Worm (Caenorhabditis elegans) whole organism, young adult: ENCODE results near the gene col-99.

Source experiments
- B0261.1 ChIP-seq: sonication (generic microtip); optimal IDR thresholded peaks from 2 replicates; lab custom pipeline; 2016; ENCODE audit warnings: mild to moderate bottlenecking, missing genetic modification characterization, moderate library complexity, missing compliant biosample characterization
- K12H6.12 ChIP-seq: fragments of 200-800 bp; sonication (Bioruptor generic); optimal IDR thresholded peaks from 2 replicates; lab custom pipeline; 2018; ENCODE audit warnings: mild to moderate bottlenecking, missing genetic modification characterization, missing compliant biosample characterization
- ZK185.1 ChIP-seq: sonication (generic microtip); optimal IDR thresholded peaks from 2 replicates; lab custom pipeline; 2016; ENCODE audit warnings: mild to moderate bottlenecking, missing genetic modification characterization, missing compliant biosample characterization; ENCODE audit not compliant: poor library complexity, severe bottlenecking
- egl-18 ChIP-seq: fragments of 200-800 bp; sonication (Bioruptor generic); IDR thresholded peaks from 2 replicates; pipeline ENCODE4 v1.3.6; 2022; ENCODE audit warnings: missing genetic modification reagents, missing genetic modification characterization, missing compliant biosample characterization
- nhr-90 ChIP-seq: sonication (generic microtip); optimal IDR thresholded peaks from 2 replicates; lab custom pipeline; 2016; ENCODE audit warnings: missing genotype, mild to moderate bottlenecking, missing genetic modification characterization, missing compliant biosample characterization
- snpc-1.3 ChIP-seq: sonication (generic microtip); optimal IDR thresholded peaks from 2 replicates; lab custom pipeline; 2017; ENCODE audit warnings: missing genetic modification characterization, mild to moderate bottlenecking, missing compliant biosample characterization, antibody characterized with exemption, moderate library complexity, missing genotype, missing genetic modification reagents; ENCODE audit not compliant: insufficient read depth
- snpc-4 ChIP-seq, 5 experiments: fragments of 150-350 bp in 1 of 5; sonication (generic microtip) in 4 of 5; optimal IDR thresholded peaks; 2 replicates each; lab custom pipeline; 2014 to 2018; ENCODE audit warnings: missing genetic modification characterization in 5 of 5, missing biosample characterization in 3 of 5, antibody characterized with exemption in 2 of 5, mild to moderate bottlenecking in 2 of 5, missing compliant biosample characterization in 2 of 5, missing genotype in 2 of 5, moderate library complexity in 2 of 5, missing genetic modification reagents in 1 of 5
- somi-1 ChIP-seq: fragments of 200-800 bp; sonication (Bioruptor generic); optimal IDR thresholded peaks from 2 replicates; lab custom pipeline; 2018; ENCODE audit warnings: mild to moderate bottlenecking, missing genetic modification characterization, missing compliant biosample characterization

DNA sequence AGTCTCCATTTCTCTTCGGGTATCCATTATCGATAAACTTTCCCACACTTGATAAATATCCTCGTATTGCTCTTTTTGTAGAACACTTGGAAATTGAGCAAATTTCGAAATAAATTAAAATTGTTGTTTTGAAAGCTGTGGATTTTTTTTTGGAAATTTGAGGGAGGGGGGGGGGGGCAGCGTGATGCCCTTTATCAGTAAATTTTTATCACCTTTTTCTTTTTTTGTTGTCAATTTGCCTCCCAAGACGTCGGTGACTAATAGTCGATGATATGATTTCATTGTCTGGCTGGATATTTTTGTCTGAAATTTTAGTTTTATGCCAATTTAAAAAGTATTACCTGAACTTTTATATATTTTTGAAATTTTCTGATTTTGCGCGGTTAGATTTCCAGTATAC, 57.7 kb downstream of the col-99 start, which contains the start of gene scl-23:
- TF ChIP-seq egl-18 (GFP tag; lab: Robert Waterston, UW) (no peak), snpc-4 (GFP tag; optimal IDR thresholded peaks at IDR 0.05; lab: Kevin White, UChicago) (no peak), snpc-4 (tag; optimal IDR thresholded peaks at IDR 0.05; lab: Kevin White, UChicago) (no peak), K12H6.12 (tag; lab: Kevin White, UChicago) (no peak), ZK185.1 (tag; lab: Kevin White, UChicago) (no peak), snpc-1.3 (tag; lab: Kevin White, UChicago) (no peak), somi-1 (GFP tag; lab: Kevin White, UChicago) (no peak), nhr-90 (tag; lab: Kevin White, UChicago) (no peak), B0261.1 (tag; lab: Kevin White, UChicago) (no peak)
